Fruit fly (Drosophila melanogaster) whole organism, pupa: ENCODE data around the gene UQCR-C1.

Source experiments
- CG10348 ChIP-seq: fragments of 200-800 bp; sonication (Bioruptor generic); IDR thresholded peaks from 2 replicates; pipeline ENCODE4 v1.3.6; 2022; ENCODE audit warnings: missing biosample characterization, missing genetic modification characterization
- CG12605 ChIP-seq: fragments of 200-800 bp; sonication (Bioruptor generic); IDR thresholded peaks from 2 replicates; pipeline ENCODE4 v1.3.6; 2022; ENCODE audit warnings: missing biosample characterization, missing genetic modification characterization
- CG13204 ChIP-seq: fragments of 200-800 bp; sonication (Bioruptor generic); optimal IDR thresholded peaks from 2 replicates; lab custom pipeline; 2018; ENCODE audit warnings: missing biosample characterization, mild to moderate bottlenecking, missing genetic modification characterization, moderate library complexity
- CG14655 ChIP-seq: fragments of 200-800 bp; sonication (Bioruptor generic); optimal IDR thresholded peaks from 3 replicates; lab custom pipeline; 2017; ENCODE audit warnings: mild to moderate bottlenecking, missing biosample characterization, missing genetic modification reagents, missing genetic modification characterization
- CG15710 ChIP-seq: fragments of 200-800 bp; sonication (Bioruptor generic); optimal IDR thresholded peaks from 2 replicates; lab custom pipeline; 2018; ENCODE audit warnings: missing biosample characterization, mild to moderate bottlenecking, missing genetic modification characterization, moderate library complexity
- CG17806 ChIP-seq: fragments of 200-800 bp; sonication (Bioruptor generic); optimal IDR thresholded peaks from 2 replicates; lab custom pipeline; 2018; ENCODE audit warnings: missing biosample characterization, mild to moderate bottlenecking, missing genetic modification characterization, moderate library complexity
- CG32121 ChIP-seq: fragments of 200-800 bp; sonication (Bioruptor generic); IDR thresholded peaks from 2 replicates; pipeline ENCODE4 v1.3.6; 2022; ENCODE audit warnings: missing biosample characterization, missing genetic modification characterization
- CG34367 ChIP-seq: fragments of 200-800 bp; sonication (Bioruptor generic); optimal IDR thresholded peaks from 2 replicates; lab custom pipeline; 2018; ENCODE audit warnings: missing biosample characterization, mild to moderate bottlenecking, missing genetic modification characterization
- CG4496 ChIP-seq: fragments of 200-800 bp; sonication (Bioruptor generic); IDR thresholded peaks from 3 replicates; pipeline ENCODE4 v1.3.6; 2022; ENCODE audit warnings: missing biosample characterization, missing genetic modification characterization
- CG8159 ChIP-seq: fragments of 200-800 bp; sonication (Bioruptor generic); optimal IDR thresholded peaks from 3 replicates; lab custom pipeline; 2018; ENCODE audit warnings: missing biosample characterization, mild to moderate bottlenecking, missing genetic modification characterization, moderate library complexity
- CG8301 ChIP-seq: fragments of 200-800 bp; sonication (Bioruptor generic); optimal IDR thresholded peaks from 2 replicates; lab custom pipeline; 2018; ENCODE audit warnings: missing biosample characterization, mild to moderate bottlenecking, missing genetic modification characterization
- CG9948 ChIP-seq: fragments of 200-800 bp; sonication (Bioruptor generic); optimal IDR thresholded peaks from 2 replicates; lab custom pipeline; 2018; ENCODE audit warnings: missing biosample characterization, mild to moderate bottlenecking, missing genetic modification characterization, moderate library complexity
- D1 ChIP-seq: fragments of 200-800 bp; sonication (Bioruptor generic); optimal IDR thresholded peaks from 2 replicates; lab custom pipeline; 2018; ENCODE audit warnings: missing biosample characterization, mild to moderate bottlenecking, missing genetic modification characterization, moderate library complexity
- EcR ChIP-seq: fragments of 200-800 bp; sonication (Bioruptor generic); optimal IDR thresholded peaks from 3 replicates; lab custom pipeline; 2019; ENCODE audit warnings: missing biosample characterization, missing genetic modification characterization, mild to moderate bottlenecking, moderate library complexity, missing genetic modification reagents
- Ets98B ChIP-seq: fragments of 200-800 bp; sonication (Bioruptor generic); IDR thresholded peaks from 2 replicates; pipeline ENCODE4 v1.3.6; 2022; ENCODE audit warnings: missing biosample characterization, missing genetic modification characterization
- Pif1A ChIP-seq: fragments of 200-800 bp; sonication (Bioruptor generic); optimal IDR thresholded peaks from 3 replicates; lab custom pipeline; 2016; ENCODE audit warnings: missing biosample characterization, missing genetic modification characterization
- Pif1B ChIP-seq: fragments of 200-800 bp; sonication (Bioruptor generic); optimal IDR thresholded peaks from 3 replicates; lab custom pipeline; 2016; ENCODE audit warnings: missing biosample characterization, missing genetic modification characterization
- Snoo ChIP-seq: fragments of 200-800 bp; sonication (Bioruptor generic); optimal IDR thresholded peaks from 3 replicates; lab custom pipeline; 2017; ENCODE audit warnings: missing biosample characterization, mild to moderate bottlenecking, missing genetic modification characterization, inconsistent platforms
- fd96Ca ChIP-seq: fragments of 200-800 bp; sonication (Bioruptor generic); IDR thresholded peaks from 3 replicates; pipeline ENCODE4 v1.3.6; 2022; ENCODE audit warnings: missing biosample characterization, missing genetic modification characterization
- gl ChIP-seq: fragments of 200-800 bp; sonication (Bioruptor generic); optimal IDR thresholded peaks from 2 replicates; lab custom pipeline; 2018; ENCODE audit warnings: missing biosample characterization, mild to moderate bottlenecking, missing genetic modification characterization
- rn ChIP-seq: fragments of 200-800 bp; sonication (Bioruptor generic); IDR thresholded peaks from 2 replicates; pipeline ENCODE4 v1.3.6; 2022; ENCODE audit warnings: missing biosample characterization, missing genetic modification characterization

UQCR-C1 gene

DNA sequence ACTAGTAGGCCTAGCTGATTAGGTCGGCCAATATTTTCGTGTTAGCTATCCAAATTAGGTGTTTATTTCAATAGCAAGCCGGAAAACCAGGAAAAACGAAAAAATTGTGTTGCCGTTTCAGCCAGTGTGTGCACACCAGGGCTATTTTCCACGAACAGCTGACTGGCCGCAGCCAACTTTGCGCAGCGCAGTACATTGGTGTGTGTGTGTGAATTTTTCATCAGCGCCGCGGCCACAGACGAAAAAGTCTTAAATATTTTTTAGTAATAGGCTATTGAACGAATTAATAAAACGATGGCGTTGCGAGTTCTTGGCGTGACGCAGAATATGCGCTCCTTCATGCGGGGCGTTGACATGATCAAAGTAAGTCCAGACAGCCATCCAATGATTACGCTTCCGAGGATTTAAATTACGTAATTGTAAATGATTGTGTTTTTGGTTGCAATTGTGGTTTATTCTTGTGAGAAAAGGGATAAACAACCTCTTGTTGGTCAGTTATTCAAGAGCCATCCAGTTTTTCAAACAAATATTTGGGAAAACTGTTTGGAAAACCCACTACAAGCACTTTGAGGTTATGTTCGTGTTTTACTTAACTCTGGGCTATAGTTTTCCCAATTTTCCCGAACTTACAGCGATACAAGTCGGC is at the start of gene UQCR-C1, which contains the start of gene CycC:
Gene UQCR-C1, plus strand, starts transcription at position 168 of the 646 bp plus-strand sequence.
Gene CycC, minus strand, starts transcription at position 142 of the 646 bp plus-strand sequence.
- no peak for TF ChIP-seq CG15710
- no peak for TF ChIP-seq CG14655
- TF ChIP-seq CG9948 (tag; lab: Kevin White, UChicago): no peak
- no peak for TF ChIP-seq rn
- no peak for TF ChIP-seq CG12605 (GFP tag; lab: Robert Waterston, UW)
- TF ChIP-seq CG8159 (tag; lab: Kevin White, UChicago): no peak
- no peak for TF ChIP-seq Ets98B (GFP tag; lab: Robert Waterston, UW)
- TF ChIP-seq CG10348 (GFP tag; lab: Robert Waterston, UW): no peak
- TF ChIP-seq CG13204 (GFP tag; lab: Kevin White, UChicago): no peak
- TF ChIP-seq CG4496 (GFP tag; lab: Robert Waterston, UW): no peak
- no peak for TF ChIP-seq D1 (tag; lab: Kevin White, UChicago)
- TF ChIP-seq Snoo (tag; lab: Kevin White, UChicago): no peak
- TF ChIP-seq, all 21 proteins: peak for 0

DNA sequence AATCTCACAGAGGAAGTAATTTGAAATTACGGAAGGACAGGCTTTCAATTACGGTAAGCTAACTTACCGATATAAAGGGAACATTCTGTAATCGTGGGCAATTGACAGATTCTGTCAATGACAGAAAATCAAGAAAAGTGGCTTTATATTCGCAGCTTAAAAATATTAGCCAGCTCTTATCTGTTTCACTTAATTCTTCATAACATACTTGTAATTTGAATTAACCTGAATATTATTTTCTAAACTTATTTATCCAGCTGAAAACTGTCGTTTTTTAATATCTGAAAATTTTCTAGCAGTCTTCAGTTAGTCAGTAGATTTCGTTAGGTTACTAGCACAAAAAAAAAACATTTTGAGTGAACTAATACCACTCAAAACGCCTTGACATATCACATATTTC is 45.3 kb upstream of the UQCR-C1 start, which contains the start of gene CG3610:
Gene CG3610, plus strand, starts transcription at position 301 of the 400 bp plus-strand sequence.
- TF ChIP-seq rn (no peak), CG34367 (tag; lab: Kevin White, UChicago) (no peak), Pif1A (GFP tag; lab: Kevin White, UChicago) (no peak), EcR (no peak)

DNA sequence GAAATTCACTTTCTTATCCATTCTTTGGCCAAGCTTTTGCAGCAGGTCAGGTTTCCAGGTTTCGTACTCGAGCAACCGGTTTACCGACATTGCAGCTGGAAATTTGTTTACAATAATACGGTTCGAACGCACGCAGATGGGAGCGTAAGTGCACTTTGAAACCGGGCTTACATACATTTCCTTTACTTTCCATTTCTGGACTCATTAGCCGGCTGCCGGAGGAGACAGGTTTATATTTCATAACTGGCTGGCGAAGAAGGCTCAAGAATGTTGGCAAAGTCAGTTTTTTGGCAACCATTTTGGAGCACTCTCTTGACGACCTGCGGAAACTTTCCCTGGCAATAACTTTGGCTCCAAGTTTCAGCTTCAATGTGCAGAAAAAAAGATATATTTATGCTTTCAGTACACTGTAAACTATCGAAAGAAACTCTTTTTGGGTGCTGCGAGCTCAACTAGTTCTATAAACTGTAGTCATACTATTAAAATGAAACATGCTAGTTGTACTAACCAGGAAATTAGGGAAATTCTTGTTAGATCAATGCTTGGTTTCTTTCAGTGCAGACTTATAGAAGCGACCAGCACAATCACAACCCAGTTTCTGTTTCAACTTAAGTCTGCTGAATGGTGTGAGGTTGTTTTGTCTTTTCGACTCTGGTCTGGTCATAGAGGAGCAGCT is 43.0 kb upstream of the UQCR-C1 start:
- no peak for TF ChIP-seq gl (tag; lab: Kevin White, UChicago)
- TF ChIP-seq Pif1A (GFP tag; lab: Kevin White, UChicago): peak; percentile 76
- TF ChIP-seq CG8159 (tag; lab: Kevin White, UChicago): peak; percentile 42
- peak; percentile 73 for TF ChIP-seq Pif1B
- TF ChIP-seq fd96Ca (GFP tag; lab: Robert Waterston, UW): peak; percentile 83
- TF ChIP-seq CG15710: no peak
- TF ChIP-seq CG34367 (tag; lab: Kevin White, UChicago): peak; percentile 53
- peak; percentile 70 for TF ChIP-seq CG9948 (tag; lab: Kevin White, UChicago)
- TF ChIP-seq CG12605 (GFP tag; lab: Robert Waterston, UW): peak; percentile 40; the same call in 1 of the 2 replicates
- peak; percentile 59 for TF ChIP-seq rn
- TF ChIP-seq CG14655: peak; percentile 85
- peak; percentile 3 for TF ChIP-seq Snoo (tag; lab: Kevin White, UChicago)
- no peak for TF ChIP-seq CG13204 (GFP tag; lab: Kevin White, UChicago)
- TF ChIP-seq CG4496 (GFP tag; lab: Robert Waterston, UW): peak; percentile 88
- TF ChIP-seq CG8301 (tag; lab: Kevin White, UChicago): peak; percentile 86
- no peak for TF ChIP-seq EcR
- TF ChIP-seq Ets98B (GFP tag; lab: Robert Waterston, UW): peak; percentile 86
- no peak for TF ChIP-seq D1 (tag; lab: Kevin White, UChicago)
- TF ChIP-seq CG32121 (GFP tag; lab: Robert Waterston, UW): peak; percentile 73
- peak; percentile 69 for TF ChIP-seq CG17806
- TF ChIP-seq CG10348 (GFP tag; lab: Robert Waterston, UW): peak; percentile 35; the same call in 1 of the 2 replicates
- TF ChIP-seq, all 21 proteins: peak for 16

DNA sequence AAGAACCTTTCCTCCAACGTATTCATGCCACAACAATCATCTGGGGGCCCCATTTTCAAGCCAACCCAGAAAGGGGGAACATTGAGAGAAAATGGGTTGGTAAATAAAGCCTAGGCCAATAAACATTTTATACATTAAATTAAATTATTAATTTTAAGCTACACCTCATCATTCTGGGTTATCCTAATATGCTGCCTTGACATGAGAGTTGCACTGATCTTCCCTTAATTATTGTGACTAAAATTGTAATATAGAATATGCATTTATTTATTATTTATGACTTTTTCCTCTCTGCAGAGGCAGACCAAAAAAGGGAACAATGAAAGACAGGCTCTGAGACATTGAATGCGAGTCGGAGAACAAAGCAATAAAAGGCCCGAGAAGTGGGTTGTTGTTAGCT is 42.2 kb upstream of the UQCR-C1 start:
- TF ChIP-seq D1 (tag; lab: Kevin White, UChicago) (peak; percentile 41), CG4496 (GFP tag; lab: Robert Waterston, UW) (no peak), EcR (no peak), CG10348 (GFP tag; lab: Robert Waterston, UW) (no peak), rn (no peak), CG34367 (tag; lab: Kevin White, UChicago) (peak; percentile 39), CG9948 (tag; lab: Kevin White, UChicago) (peak; percentile 57), CG14655 (peak; percentile 68), CG12605 (GFP tag; lab: Robert Waterston, UW) (no peak), CG8301 (tag; lab: Kevin White, UChicago) (peak; percentile 50), CG8159 (tag; lab: Kevin White, UChicago) (peak; percentile 66), Ets98B (GFP tag; lab: Robert Waterston, UW) (no peak), Pif1B (peak; percentile 59), CG17806 (peak; percentile 69), CG13204 (GFP tag; lab: Kevin White, UChicago) (no peak), CG32121 (GFP tag; lab: Robert Waterston, UW) (no peak), fd96Ca (GFP tag; lab: Robert Waterston, UW) (no peak), gl (tag; lab: Kevin White, UChicago) (no peak), Pif1A (GFP tag; lab: Kevin White, UChicago) (peak; percentile 52), Snoo (tag; lab: Kevin White, UChicago) (no peak), CG15710 (peak; percentile 59)

DNA sequence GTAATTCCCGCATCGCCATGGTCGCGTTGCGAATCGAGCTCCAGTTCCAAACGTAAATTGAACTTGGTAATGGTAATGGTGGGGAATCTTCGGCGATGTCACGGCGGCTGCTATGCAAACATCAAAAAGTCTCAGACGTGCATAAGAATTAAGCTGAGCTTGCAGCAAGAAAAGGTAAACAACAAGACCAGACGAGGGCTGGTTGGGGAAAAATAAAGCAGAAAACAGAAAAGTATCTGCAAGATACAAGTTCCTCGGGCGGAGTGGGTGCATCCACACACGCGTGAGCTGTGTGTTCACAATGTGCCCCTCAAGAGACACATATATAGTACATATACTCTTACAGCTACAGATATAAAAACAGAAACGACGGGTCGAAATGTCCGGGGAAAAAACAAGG is 37.4 kb upstream of the UQCR-C1 start:
- TF ChIP-seq CG32121 (GFP tag; lab: Robert Waterston, UW) (no peak), CG34367 (tag; lab: Kevin White, UChicago) (no peak), EcR (peak; percentile 75), Ets98B (GFP tag; lab: Robert Waterston, UW) (no peak), CG12605 (GFP tag; lab: Robert Waterston, UW) (no peak), CG14655 (no peak), Snoo (tag; lab: Kevin White, UChicago) (no peak), Pif1B (no peak), CG13204 (GFP tag; lab: Kevin White, UChicago) (peak; percentile 53), CG15710 (peak; percentile 21), CG8159 (tag; lab: Kevin White, UChicago) (peak; percentile 2)
